Fruit fly (Drosophila melanogaster): ENCODE results near the gene Ndf.

Gene Ndf

DNA sequence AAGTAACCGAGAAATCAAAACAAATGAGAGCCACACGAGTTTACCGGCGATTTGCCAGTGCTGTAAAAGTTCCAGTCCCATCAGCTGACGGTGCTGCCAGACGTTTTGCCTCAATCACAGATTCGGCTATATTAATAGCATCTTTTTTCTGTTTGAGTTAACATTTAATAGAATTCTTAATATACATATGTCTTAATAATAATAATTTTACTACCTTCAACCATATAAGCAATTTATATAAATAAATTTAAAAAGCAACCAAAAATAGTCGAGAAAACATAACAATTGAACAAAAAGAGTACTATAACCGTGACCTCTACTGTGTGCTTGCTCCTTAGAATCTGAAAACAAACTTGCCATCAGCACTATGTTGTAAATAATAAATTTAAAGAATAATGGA is 49.5 kb upstream of the Ndf start, which contains the start of the genes CG13126 and CG4709 (continued):
- TF ChIP-seq Xbp1 (GFP tag; optimal IDR thresholded peaks at IDR 0.05) (peak; percentile 90), trem (tag; optimal IDR thresholded peaks at IDR 0.05) (peak; percentile 96), eyg (GFP tag; optimal IDR thresholded peaks at IDR 0.05) (peak; percentile 4), ftz-f1 (GFP tag; optimal IDR thresholded peaks at IDR 0.05) (no peak), zen2 (GFP tag; IDR thresholded peaks at IDR 0.05; ENCODE audit: partially characterized antibody) (no peak), caup (GFP tag; optimal IDR thresholded peaks at IDR 0.05; ENCODE audit: severe bottlenecking) (peak; percentile 90), CG15269 (tag; optimal IDR thresholded peaks at IDR 0.05) (peak; percentile 91), chn (GFP tag; optimal IDR thresholded peaks at IDR 0.05) (peak; percentile 51), CG34224 (GFP tag; IDR thresholded peaks at IDR 0.05; ENCODE audit: partially characterized antibody) (no peak), HLH54F (GFP tag; optimal IDR thresholded peaks at IDR 0.05) (peak; percentile 6), Meics (GFP tag; optimal IDR thresholded peaks at IDR 0.05) (peak; percentile 93), vfl (GFP tag; optimal IDR thresholded peaks at IDR 0.05) (peak; percentile 57), Chrac-16 (GFP tag; optimal IDR thresholded peaks at IDR 0.05) (peak; percentile 85), CG34422 (GFP tag; IDR thresholded peaks at IDR 0.05) (peak; percentile 93), Hr3 (GFP tag; optimal IDR thresholded peaks at IDR 0.05) (peak; percentile 89), MBD-R2 (GFP tag; IDR thresholded peaks at IDR 0.05) (peak; percentile 99), CG3407 (GFP tag; optimal IDR thresholded peaks at IDR 0.05) (peak; percentile 79), kay (GFP tag; optimal IDR thresholded peaks at IDR 0.05) (peak; percentile 82), seq (GFP tag; IDR thresholded peaks at IDR 0.05) (peak; percentile 66; the same call in 1 of the 2 replicates), E2f2 (GFP tag; IDR thresholded peaks at IDR 0.05) (peak; percentile 76), CG6654 (GFP tag; optimal IDR thresholded peaks at IDR 0.05) (peak; percentile 73), sens-2 (GFP tag; IDR thresholded peaks at IDR 0.05) (peak; percentile 67; the same call in 1 of the 2 replicates), sim (GFP tag; IDR thresholded peaks at IDR 0.05) (peak; percentile 81; the same call in 1 of the 2 replicates), Sry-β (GFP tag; optimal IDR thresholded peaks at IDR 0.05) (peak; percentile 61), az2 (GFP tag; optimal IDR thresholded peaks at IDR 0.05) (peak; percentile 92), D19A (tag; optimal IDR thresholded peaks at IDR 0.05) (peak; percentile 90), CG14014 (GFP tag; IDR thresholded peaks at IDR 0.05) (peak; percentile 87), PHDP (tag; optimal IDR thresholded peaks at IDR 0.05) (peak; percentile 93), CG11695 (GFP tag; IDR thresholded peaks at IDR 0.05) (peak; percentile 95), jing (GFP tag; optimal IDR thresholded peaks at IDR 0.05) (peak; percentile 41), chm (GFP tag; IDR thresholded peaks at IDR 0.05) (peak; percentile 33; the same call in 1 of the 2 replicates), CG32772 (GFP tag; IDR thresholded peaks at IDR 0.05) (peak; percentile 89), wor (GFP tag; IDR thresholded peaks at IDR 0.05) (peak; percentile 64), CG12299 (tag; optimal IDR thresholded peaks at IDR 0.05) (peak; percentile 82), CG10543 (GFP tag; optimal IDR thresholded peaks at IDR 0.05) (peak; percentile 63), eve (GFP tag; optimal IDR thresholded peaks at IDR 0.05) (no peak), abd-A (tag; optimal IDR thresholded peaks at IDR 0.05) (no peak), CG10147 (GFP tag; optimal IDR thresholded peaks at IDR 0.05) (peak; percentile 88), CG13775 (GFP tag; optimal IDR thresholded peaks at IDR 0.05) (peak; percentile 92), Ets97D (GFP tag; optimal IDR thresholded peaks at IDR 0.05) (peak; percentile 61), br (optimal IDR thresholded peaks at IDR 0.05) (no peak), CG11093 (GFP tag; IDR thresholded peaks at IDR 0.05) (peak; percentile 85), CG11247 (GFP tag; IDR thresholded peaks at IDR 0.05) (peak; percentile 83), lilli (GFP tag; optimal IDR thresholded peaks at IDR 0.05) (peak; percentile 81), ken (GFP tag; IDR thresholded peaks at IDR 0.05) (peak; percentile 73), E2f1 (GFP tag; IDR thresholded peaks at IDR 0.05) (peak; percentile 87), Optix (GFP tag; IDR thresholded peaks at IDR 0.05) (peak; percentile 66; the same call in 2 of the 3 replicates), trh (GFP tag; optimal IDR thresholded peaks at IDR 0.05) (peak; percentile 46), CG11085 (GFP tag; IDR thresholded peaks at IDR 0.05) (peak; percentile 77), Gug (GFP tag; IDR thresholded peaks at IDR 0.05) (peak; percentile 48; the same call in 2 of the 4 replicates), lmd (GFP tag; IDR thresholded peaks at IDR 0.05) (peak; percentile 89)
